Worm (Caenorhabditis elegans) whole organism, L4 larva: Measurements from ENCODE around the gene clc-2.

Source experiments
- D1046.2 ChIP-seq: fragments of 200-800 bp; sonication (Bioruptor generic); IDR thresholded peaks from 2 replicates; pipeline ENCODE4 v1.3.6; 2022; ENCODE audit warnings: missing genetic modification characterization, missing compliant biosample characterization
- F37D6.2 ChIP-seq: sonication (generic microtip); optimal IDR thresholded peaks from 2 replicates; lab custom pipeline; 2016; ENCODE audit warnings: mild to moderate bottlenecking, missing genetic modification characterization, missing compliant biosample characterization
- T20F7.1 ChIP-seq: fragments of 200-800 bp; sonication (Bioruptor generic); optimal IDR thresholded peaks from 2 replicates; lab custom pipeline; 2018; ENCODE audit warnings: mild to moderate bottlenecking, missing genetic modification characterization, missing compliant biosample characterization
- T26A8.4 ChIP-seq: fragments of 200-800 bp; sonication (Bioruptor generic); IDR thresholded peaks from 2 replicates; pipeline ENCODE4 v1.3.6; 2022; ENCODE audit warnings: missing genetic modification characterization, missing compliant biosample characterization
- Y105C5A.15 ChIP-seq: fragments of 200-800 bp; sonication (Bioruptor generic); IDR thresholded peaks from 2 replicates; pipeline ENCODE4 v1.3.6; 2022; ENCODE audit warnings: missing genetic modification characterization, missing compliant biosample characterization
- Y48G9A.11 ChIP-seq: fragments of 200-800 bp; sonication (Bioruptor generic); IDR thresholded peaks from 2 replicates; pipeline ENCODE4 v1.3.6; 2022; ENCODE audit warnings: missing genetic modification reagents, missing genetic modification characterization, missing compliant biosample characterization
- aha-1 ChIP-seq: fragments of 150-350 bp; peaks from one replicate; lab custom pipeline; 2014; ENCODE audit warnings: missing biosample characterization, missing genetic modification characterization
- ceh-62 ChIP-seq: sonication (generic microtip); optimal IDR thresholded peaks from 2 replicates; lab custom pipeline; 2017; ENCODE audit warnings: missing biosample characterization, missing genetic modification characterization
- ceh-82 ChIP-seq: sonication (generic microtip); optimal IDR thresholded peaks from 2 replicates; lab custom pipeline; 2017; ENCODE audit warnings: missing biosample characterization, missing genetic modification characterization
- daf-8 ChIP-seq: fragments of 200-800 bp; sonication (Bioruptor generic); IDR thresholded peaks from 2 replicates; pipeline ENCODE4 v1.3.6; 2022; ENCODE audit warnings: missing genetic modification characterization, missing compliant biosample characterization
- dve-1 ChIP-seq: sonication (generic microtip); optimal IDR thresholded peaks from 2 replicates; lab custom pipeline; 2017; ENCODE audit warnings: antibody characterized with exemption, mild to moderate bottlenecking, missing genetic modification characterization, missing compliant biosample characterization; ENCODE audit not compliant: insufficient read depth
- egl-43 ChIP-seq: fragments of 200-800 bp; sonication (Bioruptor generic); IDR thresholded peaks from 2 replicates; pipeline ENCODE4 v1.3.6; 2022; ENCODE audit warnings: missing genetic modification reagents, missing genetic modification characterization, missing compliant biosample characterization
- fkh-10 ChIP-seq: fragments of 150-350 bp; optimal IDR thresholded peaks from 2 replicates; lab custom pipeline; 2014; ENCODE audit warnings: missing biosample characterization, missing genetic modification reagents, missing genetic modification characterization
- gei-8 ChIP-seq: fragments of 200-800 bp; sonication (Bioruptor generic); optimal IDR thresholded peaks from 2 replicates; lab custom pipeline; 2018; ENCODE audit warnings: mild to moderate bottlenecking, missing genetic modification characterization, missing compliant biosample characterization
- hlh-11 ChIP-seq: fragments of 200-800 bp; sonication (Bioruptor generic); optimal IDR thresholded peaks from 2 replicates; lab custom pipeline; 2018; ENCODE audit warnings: mild to moderate bottlenecking, missing genetic modification characterization, missing compliant biosample characterization
- hmg-1.1 ChIP-seq: fragments of 200-800 bp; sonication (Bioruptor generic); IDR thresholded peaks from 2 replicates; pipeline ENCODE4 v1.3.6; 2022; ENCODE audit warnings: missing genetic modification reagents, missing genetic modification characterization, missing compliant biosample characterization
- jun-1 ChIP-seq: fragments of 150-350 bp; optimal IDR thresholded peaks from 2 replicates; lab custom pipeline; 2014; ENCODE audit warnings: missing biosample characterization, missing genetic modification reagents, missing genetic modification characterization
- lin-1 ChIP-seq: fragments of 200-800 bp; sonication (Bioruptor generic); IDR thresholded peaks from 2 replicates; pipeline ENCODE4 v1.3.6; 2022; ENCODE audit warnings: missing genetic modification reagents, missing genetic modification characterization, missing compliant biosample characterization
- lin-38 ChIP-seq: fragments of 200-800 bp; sonication (Bioruptor generic); IDR thresholded peaks from 2 replicates; pipeline ENCODE4 v1.3.6; 2022; ENCODE audit warnings: missing genetic modification reagents, missing genetic modification characterization, missing compliant biosample characterization
- lin-39 ChIP-seq: fragments of 150-350 bp; optimal IDR thresholded peaks from 2 replicates; lab custom pipeline; 2014; ENCODE audit warnings: missing biosample characterization, missing genetic modification reagents, missing genetic modification characterization
- lsy-2 ChIP-seq, 2 experiments: fragments of 150-350 bp in 1 of 2; sonication (generic microtip) in 1 of 2; optimal IDR thresholded peaks; 2 replicates each; lab custom pipeline; 2014 to 2017; ENCODE audit warnings: missing biosample characterization in 2 of 2, missing genetic modification characterization in 2 of 2
- mdl-1 ChIP-seq, 2 experiments: fragments of 150-350 bp in 1 of 2; sonication (generic microtip) in 1 of 2; optimal IDR thresholded peaks; 2 replicates each; lab custom pipeline; 2014 to 2017; ENCODE audit warnings: missing biosample characterization in 2 of 2, missing genetic modification characterization in 2 of 2
- mep-1 ChIP-seq: fragments of 150-350 bp; sonication (generic microtip); optimal IDR thresholded peaks from 3 replicates; lab custom pipeline; 2014; ENCODE audit warnings: missing biosample characterization, missing genetic modification characterization
- mxl-3 ChIP-seq: fragments of 200-800 bp; sonication (Bioruptor generic); optimal IDR thresholded peaks from 2 replicates; lab custom pipeline; 2018; ENCODE audit warnings: mild to moderate bottlenecking, missing genetic modification characterization, missing compliant biosample characterization
- nhr-6 ChIP-seq: fragments of 150-350 bp; optimal IDR thresholded peaks from 2 replicates; lab custom pipeline; 2014; ENCODE audit warnings: missing biosample characterization, missing genetic modification characterization
- nhr-77 ChIP-seq: fragments of 150-350 bp; optimal IDR thresholded peaks from 2 replicates; lab custom pipeline; 2014; ENCODE audit warnings: missing biosample characterization, missing genetic modification characterization
- php-3 ChIP-seq: fragments of 200-800 bp; sonication (Bioruptor generic); IDR thresholded peaks from 2 replicates; pipeline ENCODE4 v1.3.6; 2022; ENCODE audit warnings: missing genetic modification reagents, missing genetic modification characterization, missing compliant biosample characterization
- rbr-2 ChIP-seq: sonication (generic microtip); optimal IDR thresholded peaks from 2 replicates; lab custom pipeline; 2016; ENCODE audit warnings: missing genotype, missing genetic modification characterization, missing compliant biosample characterization
- set-16 ChIP-seq: fragments of 200-800 bp; sonication (Bioruptor generic); IDR thresholded peaks from 2 replicates; pipeline ENCODE4 v1.3.6; 2022; ENCODE audit warnings: missing genetic modification reagents, missing genetic modification characterization, missing compliant biosample characterization
- skn-1 ChIP-seq: fragments of 150-350 bp; optimal IDR thresholded peaks from 2 replicates; lab custom pipeline; 2014; ENCODE audit warnings: missing biosample characterization, missing genetic modification characterization
- snpc-4 ChIP-seq: fragments of 150-350 bp; optimal IDR thresholded peaks from 2 replicates; lab custom pipeline; 2014; ENCODE audit warnings: missing biosample characterization, missing genetic modification characterization
- spr-1 ChIP-seq: sonication (generic microtip); optimal IDR thresholded peaks from 2 replicates; lab custom pipeline; 2016; ENCODE audit warnings: mild to moderate bottlenecking, missing genetic modification characterization, missing compliant biosample characterization
- tra-1 ChIP-seq: fragments of 200-800 bp; sonication (Bioruptor generic); IDR thresholded peaks from 2 replicates; pipeline ENCODE4 v1.3.6; 2022; ENCODE audit warnings: missing genetic modification reagents, missing genetic modification characterization, missing compliant biosample characterization
- unc-130 ChIP-seq: sonication (generic microtip); optimal IDR thresholded peaks from 2 replicates; lab custom pipeline; 2016; ENCODE audit warnings: missing genetic modification reagents, missing genetic modification characterization, missing compliant biosample characterization
- unc-62 ChIP-seq, 3 experiments: fragments of 150-350 bp in 1 of 3; sonication (generic microtip); optimal IDR thresholded peaks in 2 of 3; peaks in 1 of 3; 1 replicate in 1 of 3; 2 replicates in 2 of 3; lab custom pipeline; 2014 to 2017; ENCODE audit warnings: missing biosample characterization in 3 of 3, missing genetic modification characterization in 3 of 3, missing genetic modification reagents in 3 of 3, missing genotype in 1 of 3
- zfp-2 ChIP-seq: sonication (generic microtip); optimal IDR thresholded peaks from 2 replicates; lab custom pipeline; 2016; ENCODE audit warnings: mild to moderate bottlenecking, missing genetic modification characterization, missing compliant biosample characterization
- zip-2 ChIP-seq: fragments of 150-350 bp; optimal IDR thresholded peaks from 2 replicates; lab custom pipeline; 2014; ENCODE audit warnings: missing biosample characterization, missing genetic modification characterization
- ztf-11 ChIP-seq: fragments of 150-350 bp; optimal IDR thresholded peaks from 2 replicates; lab custom pipeline; 2014; ENCODE audit warnings: missing biosample characterization, missing genetic modification characterization

The clc-2 gene

ce11 chrX:7455960-7456359 lies 24.7 kb downstream of the clc-2 start:
- TF ChIP-seq snpc-4 (tag; lab: Kevin White, UChicago) (no peak), lin-38 (no peak), unc-130 (GFP tag; lab: Kevin White, UChicago) (no peak), mep-1 (tag; lab: Kevin White, UChicago) (no peak), mxl-3 (GFP tag; lab: Kevin White, UChicago) (no peak), zfp-2 (tag; lab: Kevin White, UChicago) (no peak), zip-2 (tag; lab: Kevin White, UChicago) (no peak), egl-43 (GFP tag; lab: Robert Waterston, UW) (no peak), daf-8 (GFP tag; lab: Robert Waterston, UW) (no peak), D1046.2 (no peak), lin-1 (GFP tag; lab: Robert Waterston, UW) (no peak)

- no peak for TF ChIP-seq T26A8.4 (GFP tag; lab: Robert Waterston, UW)
- peak; percentile 65 for TF ChIP-seq fkh-10 (GFP tag; lab: Kevin White, UChicago)
- TF ChIP-seq lsy-2 (tag; optimal IDR thresholded peaks at IDR 0.05; lab: Kevin White, UChicago): peak in 1 of 2 experiments; percentile 30
- TF ChIP-seq aha-1 (tag; lab: Kevin White, UChicago): peak; percentile 91
- TF ChIP-seq snpc-4 (tag; lab: Kevin White, UChicago): no peak
- TF ChIP-seq, all 104 proteins: peak for 3
These were observed 25.9 kb downstream of the clc-2 start for ce11 chrX:7457154-7457674.

DNA sequence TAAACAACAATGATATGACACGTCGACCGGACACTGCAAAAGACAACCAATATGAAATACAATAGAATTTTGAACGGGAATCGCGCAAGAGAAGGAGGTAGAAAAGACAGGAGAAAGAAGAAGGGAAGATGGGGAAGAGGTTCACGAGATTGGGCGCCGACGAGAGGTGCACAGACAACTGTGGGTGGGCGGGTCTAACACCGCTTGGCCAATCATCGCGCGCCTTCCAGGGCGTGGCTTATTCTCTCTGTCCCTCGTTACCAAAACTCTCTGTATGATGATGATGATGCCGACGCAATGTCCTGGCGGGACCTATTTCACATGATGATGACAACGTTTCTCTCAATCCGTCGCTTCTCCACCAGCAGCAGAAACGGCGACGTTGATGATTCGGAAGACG lies 29.3 kb downstream of the clc-2 start:
- TF ChIP-seq dve-1 (tag; lab: Kevin White, UChicago) (no peak), lin-39 (tag; lab: Kevin White, UChicago) (no peak), Y48G9A.11 (GFP tag; lab: Robert Waterston, UW) (no peak), set-16 (GFP tag; lab: Robert Waterston, UW) (peak; percentile 49), ceh-62 (tag; lab: Kevin White, UChicago) (no peak), hmg-1.1 (0 out of 2 replicates have a peak, but pooled peaks have one; percentile 6), rbr-2 (peak; percentile 12), lin-1 (GFP tag; lab: Robert Waterston, UW) (no peak), tra-1 (no peak), mdl-1 (tag; optimal IDR thresholded peaks at IDR 0.05; lab: Kevin White, UChicago) (no peak), egl-43 (GFP tag; lab: Robert Waterston, UW) (0 out of 2 replicates have a peak, but pooled peaks have one; percentile 21), nhr-77 (tag; lab: Kevin White, UChicago) (no peak), nhr-6 (tag; lab: Kevin White, UChicago) (no peak), php-3 (no peak), aha-1 (tag; lab: Kevin White, UChicago) (peak; percentile 24), Y105C5A.15 (GFP tag; lab: Robert Waterston, UW) (no peak), spr-1 (tag; lab: Kevin White, UChicago) (no peak)

DNA sequence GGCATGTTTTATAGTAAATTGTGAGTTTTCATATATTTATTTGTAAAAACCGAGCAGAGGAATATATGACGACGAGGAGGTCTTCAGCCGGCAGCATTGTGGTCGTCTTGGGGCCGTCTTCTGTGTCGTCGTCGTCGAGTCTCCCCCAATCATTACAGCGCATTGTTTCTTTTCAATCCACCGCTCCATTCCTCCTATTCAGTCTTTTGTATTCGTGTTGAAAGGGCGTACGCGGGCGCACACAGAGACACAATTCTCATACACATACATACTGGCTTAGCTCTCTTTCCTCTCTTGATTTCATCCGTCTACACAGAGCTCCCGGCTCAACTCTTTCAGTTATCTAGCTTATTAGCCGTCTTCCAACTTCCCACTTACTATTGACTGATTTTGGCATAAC lies 32.4 kb downstream of the clc-2 start, which contains the start of gene sox-2:
Gene sox-2, minus strand, starts transcription at position 100 of the 400 bp plus-strand sequence.
- no peak for TF ChIP-seq T20F7.1 (GFP tag; lab: Kevin White, UChicago)
- peak; percentile 83 for TF ChIP-seq aha-1 (tag; lab: Kevin White, UChicago)
- no peak for TF ChIP-seq jun-1 (tag; lab: Kevin White, UChicago)
- no peak for TF ChIP-seq gei-8
- TF ChIP-seq ztf-11 (tag; lab: Kevin White, UChicago): no peak
- no peak for TF ChIP-seq ceh-82
- TF ChIP-seq Y105C5A.15 (GFP tag; lab: Robert Waterston, UW): no peak
- TF ChIP-seq hmg-1.1: no peak

DNA sequence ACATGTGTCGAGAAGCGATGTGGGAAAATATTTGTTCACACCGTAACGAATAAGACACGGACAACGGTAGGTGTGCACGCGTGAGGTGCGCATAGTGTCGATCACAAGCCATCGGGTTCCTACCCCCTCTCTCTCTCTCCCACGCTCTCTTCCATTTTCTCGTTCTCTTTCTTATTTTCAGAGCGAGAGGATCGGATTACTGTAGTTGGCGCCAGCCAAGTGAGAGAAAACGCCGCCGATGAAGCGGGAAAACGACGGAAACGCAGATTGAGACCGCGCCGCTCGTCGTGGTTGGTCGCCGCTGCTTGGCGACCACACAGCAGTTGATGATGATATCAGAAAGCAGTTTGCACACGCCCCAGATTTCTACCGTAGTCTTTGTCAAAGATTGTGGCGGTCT lies 33.1 kb downstream of the clc-2 start:
- TF ChIP-seq set-16 (GFP tag; lab: Robert Waterston, UW) (peak; percentile 62), dve-1 (tag; lab: Kevin White, UChicago) (peak; percentile 1), hlh-11 (tag; lab: Kevin White, UChicago) (peak; percentile 6), skn-1 (tag; lab: Kevin White, UChicago) (no peak), F37D6.2 (tag; lab: Kevin White, UChicago) (no peak), egl-43 (GFP tag; lab: Robert Waterston, UW) (0 out of 2 replicates have a peak, but pooled peaks have one; percentile 46), unc-62 (GFP tag; optimal IDR thresholded peaks at IDR 0.05 in 1 of 2; lab: Kevin White, UChicago) (peak in 1 of 2 experiments; percentile 50), unc-62 (tag; optimal IDR thresholded peaks at IDR 0.05; lab: Kevin White, UChicago) (no peak)
